Fruit fly (Drosophila melanogaster): ENCODE measurements around the gene CG10068.

DNA sequence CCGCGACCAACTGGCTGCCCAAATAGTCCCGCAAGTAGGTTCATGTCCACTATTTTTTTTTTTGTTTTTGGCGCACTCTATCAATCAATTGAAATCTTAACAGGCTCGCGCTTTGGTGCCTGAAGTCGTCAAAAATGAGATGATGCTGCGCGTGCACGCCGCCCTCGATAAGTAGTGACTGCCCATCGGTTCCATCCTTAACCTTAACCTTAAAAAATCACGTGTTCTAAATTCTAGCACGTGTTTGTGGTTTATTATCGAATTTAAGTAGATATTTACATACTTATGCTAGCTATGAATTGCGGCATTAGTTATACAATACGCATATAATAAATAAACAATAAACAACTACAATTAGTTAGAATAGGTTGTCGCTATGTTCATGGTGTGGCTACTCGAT lies 33.5 kb downstream of the CG10068 start:
- TF ChIP-seq CTCF (optimal IDR thresholded peaks at IDR 0.05) (no peak), CG8478 (optimal IDR thresholded peaks at IDR 0.05) (no peak)

All from S2 (cell line).